Fruit fly (Drosophila melanogaster): Measurements from ENCODE around the gene CG14401.

DNA sequence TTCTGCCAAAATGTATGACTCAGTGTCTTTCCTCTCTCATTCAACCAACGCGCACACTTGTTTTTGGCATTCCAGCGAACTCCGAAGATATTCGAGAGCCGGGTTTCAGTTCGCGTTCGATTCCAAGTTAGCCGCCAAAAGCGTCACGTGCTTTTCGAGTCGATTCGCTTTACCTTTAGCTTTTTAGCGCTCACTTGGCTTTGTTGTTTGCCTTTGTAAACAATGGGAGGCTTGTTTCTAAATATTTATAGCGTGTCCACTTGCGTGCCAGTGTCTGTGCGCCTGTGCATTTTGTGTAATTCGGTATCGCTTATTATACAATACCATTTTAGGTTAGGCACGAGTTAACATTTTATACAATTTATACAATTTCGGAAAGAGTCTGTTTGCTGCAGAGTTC is 41.7 kb downstream of the CG14401 start:
- TF ChIP-seq rn (GFP tag; IDR thresholded peaks at IDR 0.05) (no peak), Snoo (tag; optimal IDR thresholded peaks at IDR 0.05) (no peak), CG8159 (tag; optimal IDR thresholded peaks at IDR 0.05) (no peak), CG9948 (tag; optimal IDR thresholded peaks at IDR 0.05) (no peak), Pif1A (GFP tag; optimal IDR thresholded peaks at IDR 0.05) (no peak), EcR (GFP tag; optimal IDR thresholded peaks at IDR 0.05) (no peak), CG10348 (GFP tag; IDR thresholded peaks at IDR 0.05) (no peak), CG4496 (GFP tag; IDR thresholded peaks at IDR 0.05) (no peak), CG15710 (tag; optimal IDR thresholded peaks at IDR 0.05) (no peak), Ets98B (GFP tag; IDR thresholded peaks at IDR 0.05) (peak; percentile 18; the same call in 1 of the 2 replicates), CG12605 (GFP tag; IDR thresholded peaks at IDR 0.05) (no peak), CG17806 (tag; optimal IDR thresholded peaks at IDR 0.05) (no peak), gl (tag; optimal IDR thresholded peaks at IDR 0.05) (no peak), CG34367 (tag; optimal IDR thresholded peaks at IDR 0.05) (no peak)

Data from whole organism, pupa.